Fruit fly (Drosophila melanogaster) whole organism, embryonic: ENCODE measurements around the gene Lgr3.

Experiments used
- Bgb ChIP-seq: fragments of 200-800 bp; sonication (Bioruptor generic); IDR thresholded peaks from 2 replicates; pipeline ENCODE4 v1.3.6; 2022; ENCODE audit warnings: missing biosample characterization, missing genetic modification characterization; ENCODE audit not compliant: partially characterized antibody
- CG10147 ChIP-seq: fragments of 200-800 bp; sonication (Bioruptor generic); optimal IDR thresholded peaks from 2 replicates; lab custom pipeline; 2019; ENCODE audit warnings: missing biosample characterization, mild to moderate bottlenecking, missing genetic modification characterization, moderate library complexity
- CG1024 ChIP-seq: fragments of 200-800 bp; sonication (Bioruptor generic); IDR thresholded peaks from 2 replicates; pipeline ENCODE4 v1.3.6; 2022; ENCODE audit warnings: missing biosample characterization, missing genetic modification characterization
- CG10431 ChIP-seq: fragments of 200-800 bp; sonication (Bioruptor generic); optimal IDR thresholded peaks from 3 replicates; lab custom pipeline; 2018; ENCODE audit warnings: missing biosample characterization, mild to moderate bottlenecking, missing genetic modification characterization
- CG10959 ChIP-seq: fragments of 200-800 bp; sonication (Bioruptor generic); IDR thresholded peaks from 2 replicates; pipeline ENCODE4 v1.3.6; 2022; ENCODE audit warnings: missing biosample characterization, missing genetic modification characterization
- CG11398 ChIP-seq: fragments of 200-800 bp; sonication (Bioruptor generic); optimal IDR thresholded peaks from 2 replicates; lab custom pipeline; 2016; ENCODE audit warnings: missing biosample characterization, missing genetic modification characterization
- CG12942 ChIP-seq: fragments of 200-800 bp; sonication (Bioruptor generic); optimal IDR thresholded peaks from 3 replicates; lab custom pipeline; 2016; ENCODE audit warnings: missing biosample characterization, missing genetic modification characterization
- CG14014 ChIP-seq: fragments of 200-800 bp; sonication (Bioruptor generic); IDR thresholded peaks from 2 replicates; pipeline ENCODE4 v1.3.6; 2022; ENCODE audit warnings: missing biosample characterization, missing genetic modification characterization
- CG14710 ChIP-seq: fragments of 200-800 bp; sonication (Bioruptor generic); optimal IDR thresholded peaks from 3 replicates; lab custom pipeline; 2019; ENCODE audit warnings: missing biosample characterization, mild to moderate bottlenecking, missing genetic modification characterization, moderate library complexity
- CG14860 ChIP-seq: fragments of 200-800 bp; sonication (Bioruptor generic); IDR thresholded peaks from 3 replicates; pipeline ENCODE4 v1.3.6; 2022; ENCODE audit warnings: missing biosample characterization, missing genetic modification characterization; ENCODE audit not compliant: partially characterized antibody
- CG16813 ChIP-seq: fragments of 200-800 bp; sonication (Bioruptor generic); IDR thresholded peaks from 3 replicates; pipeline ENCODE4 v1.3.6; 2022; ENCODE audit warnings: missing biosample characterization, missing genetic modification characterization; ENCODE audit not compliant: partially characterized antibody
- CG18599 ChIP-seq: fragments of 200-800 bp; sonication (Bioruptor generic); optimal IDR thresholded peaks from 3 replicates; lab custom pipeline; 2017; ENCODE audit warnings: missing biosample characterization, missing genetic modification characterization, mild to moderate bottlenecking, moderate library complexity, missing genetic modification reagents
- CG30020 ChIP-seq: fragments of 200-800 bp; optimal IDR thresholded peaks from 2 replicates; lab custom pipeline; 2019; ENCODE audit warnings: missing biosample characterization, mild to moderate bottlenecking, missing genetic modification characterization, moderate library complexity
- CG33557 ChIP-seq: fragments of 200-800 bp; sonication (Bioruptor generic); optimal IDR thresholded peaks from 2 replicates; lab custom pipeline; 2019; ENCODE audit warnings: missing biosample characterization, mild to moderate bottlenecking, missing genetic modification characterization, moderate library complexity
- CG3407 ChIP-seq: fragments of 200-800 bp; sonication (Bioruptor generic); optimal IDR thresholded peaks from 2 replicates; lab custom pipeline; 2018; ENCODE audit warnings: missing biosample characterization, mild to moderate bottlenecking, missing genetic modification characterization
- CG4282 ChIP-seq: fragments of 200-800 bp; sonication (Bioruptor generic); optimal IDR thresholded peaks from 2 replicates; lab custom pipeline; 2016; ENCODE audit warnings: missing biosample characterization, missing genetic modification characterization
- CG6813 ChIP-seq: fragments of 200-800 bp; sonication (Bioruptor generic); optimal IDR thresholded peaks from 2 replicates; lab custom pipeline; 2017; ENCODE audit warnings: missing biosample characterization, missing genetic modification characterization, mild to moderate bottlenecking, moderate library complexity, missing genetic modification reagents
- CG7271 ChIP-seq: fragments of 200-800 bp; sonication (Bioruptor generic); optimal IDR thresholded peaks from 2 replicates; lab custom pipeline; 2018; ENCODE audit warnings: missing biosample characterization, mild to moderate bottlenecking, missing genetic modification characterization, moderate library complexity
- CG7745 ChIP-seq: fragments of 200-800 bp; sonication (Bioruptor generic); optimal IDR thresholded peaks from 2 replicates; lab custom pipeline; 2018; ENCODE audit warnings: missing biosample characterization, mild to moderate bottlenecking, missing genetic modification characterization, moderate library complexity
- CG8478 ChIP-seq: fragments of >200 bp; optimal IDR thresholded peaks from 2 replicates; lab custom pipeline; 2018
- Dll ChIP-seq: fragments of 200-800 bp; sonication (Bioruptor generic); IDR thresholded peaks from 4 replicates; pipeline ENCODE4 v1.3.6; 2022; ENCODE audit warnings: missing biosample characterization, missing genetic modification characterization; ENCODE audit not compliant: partially characterized antibody
- Ets97D ChIP-seq: fragments of 200-800 bp; sonication (Bioruptor generic); optimal IDR thresholded peaks from 3 replicates; lab custom pipeline; 2016; ENCODE audit warnings: missing biosample characterization, missing genetic modification characterization
- Fer2 ChIP-seq: fragments of 200-800 bp; sonication (Bioruptor generic); optimal IDR thresholded peaks from 2 replicates; lab custom pipeline; 2018; ENCODE audit warnings: missing biosample characterization, mild to moderate bottlenecking, missing genetic modification characterization, moderate library complexity
- HLH54F ChIP-seq: fragments of 200-800 bp; sonication (Bioruptor generic); optimal IDR thresholded peaks from 3 replicates; lab custom pipeline; 2016; ENCODE audit warnings: missing biosample characterization, missing genetic modification characterization
- Hmr ChIP-seq: fragments of 200-800 bp; sonication (Bioruptor generic); optimal IDR thresholded peaks from 3 replicates; lab custom pipeline; 2017; ENCODE audit warnings: mild to moderate bottlenecking, missing biosample characterization, missing genetic modification reagents, missing genetic modification characterization
- Hr51 ChIP-seq, 2 experiments: fragments of 200-800 bp; sonication (Bioruptor generic); optimal IDR thresholded peaks; 2 replicates in 1 of 2; 3 replicates in 1 of 2; lab custom pipeline; 2016 to 2018; ENCODE audit warnings: missing biosample characterization in 2 of 2, missing genetic modification characterization in 2 of 2, mild to moderate bottlenecking in 1 of 2, moderate library complexity in 1 of 2
- ap ChIP-seq: fragments of 200-800 bp; sonication (Bioruptor generic); IDR thresholded peaks from 2 replicates; pipeline ENCODE4 v1.3.6; 2022; ENCODE audit warnings: missing biosample characterization, missing genetic modification characterization
- ara ChIP-seq: fragments of 200-800 bp; sonication (Bioruptor generic); IDR thresholded peaks from 2 replicates; pipeline ENCODE4 v1.3.6; 2022; ENCODE audit warnings: missing biosample characterization, missing genetic modification characterization
- cas ChIP-seq: fragments of 200-800 bp; sonication (Bioruptor generic); IDR thresholded peaks from 2 replicates; pipeline ENCODE4 v1.3.6; 2022; ENCODE audit warnings: missing biosample characterization, missing genetic modification characterization
- chinmo ChIP-seq: fragments of 200-800 bp; sonication (Bioruptor generic); IDR thresholded peaks from 4 replicates; pipeline ENCODE4 v1.3.6; 2022; ENCODE audit warnings: missing biosample characterization, missing genetic modification characterization; ENCODE audit not compliant: partially characterized antibody
- da ChIP-seq: fragments of 200-800 bp; sonication (Bioruptor generic); optimal IDR thresholded peaks from 2 replicates; lab custom pipeline; 2016; ENCODE audit warnings: missing biosample characterization, missing genetic modification characterization
- fd102C ChIP-seq: fragments of 200-800 bp; sonication (Bioruptor generic); optimal IDR thresholded peaks from 2 replicates; lab custom pipeline; 2018; ENCODE audit warnings: missing biosample characterization, mild to moderate bottlenecking, missing genetic modification characterization, moderate library complexity
- lov ChIP-seq, 2 experiments: fragments of 200-800 bp in 1 of 2; fragments of >200 bp in 1 of 2; sonication (Bioruptor generic) in 1 of 2; IDR thresholded peaks in 1 of 2; optimal IDR thresholded peaks in 1 of 2; 2 replicates in 1 of 2; 3 replicates in 1 of 2; pipeline versions ENCODE4 v1.3.6 to Lab custom; 2017 to 2022; ENCODE audit warnings: missing biosample characterization in 1 of 2, missing genetic modification characterization in 1 of 2
- mam ChIP-seq: fragments of 200-800 bp; sonication (Bioruptor generic); optimal IDR thresholded peaks from 3 replicates; lab custom pipeline; 2016; ENCODE audit warnings: missing biosample characterization, missing genetic modification characterization
- nerfin-1 ChIP-seq: fragments of 200-800 bp; sonication (Bioruptor generic); optimal IDR thresholded peaks from 3 replicates; lab custom pipeline; 2019; ENCODE audit warnings: missing biosample characterization, mild to moderate bottlenecking, missing genetic modification characterization, moderate library complexity
- nerfin-2 ChIP-seq: fragments of 200-800 bp; sonication (Bioruptor generic); IDR thresholded peaks from 2 replicates; pipeline ENCODE4 v1.3.6; 2022; ENCODE audit warnings: missing biosample characterization, missing genetic modification characterization; ENCODE audit not compliant: partially characterized antibody
- nom ChIP-seq: fragments of 200-800 bp; sonication (Bioruptor generic); optimal IDR thresholded peaks from 2 replicates; lab custom pipeline; 2017; ENCODE audit warnings: missing biosample characterization, missing genetic modification characterization, mild to moderate bottlenecking, moderate library complexity, missing genetic modification reagents
- onecut ChIP-seq: fragments of 200-800 bp; sonication (Bioruptor generic); IDR thresholded peaks from 2 replicates; pipeline ENCODE4 v1.3.6; 2022; ENCODE audit warnings: missing biosample characterization, missing genetic modification characterization
- prd ChIP-seq, 3 experiments: fragments of >200 bp in 2 of 3; fragments of 200-800 bp in 1 of 3; sonication (Bioruptor generic) in 1 of 3; optimal IDR thresholded peaks in 2 of 3; IDR thresholded peaks in 1 of 3; 2 replicates in 2 of 3; 3 replicates in 1 of 3; pipeline versions ENCODE4 v1.3.6 to Lab custom; 2017 to 2022; ENCODE audit warnings: missing biosample characterization in 1 of 3, missing genetic modification characterization in 1 of 3
- ranshi ChIP-seq: fragments of 200-800 bp; sonication (Bioruptor generic); IDR thresholded peaks from 2 replicates; pipeline ENCODE4 v1.3.6; 2022; ENCODE audit warnings: missing biosample characterization, missing genetic modification characterization
- ro ChIP-seq: fragments of 200-800 bp; sonication (Bioruptor generic); IDR thresholded peaks from 2 replicates; pipeline ENCODE4 v1.3.6; 2022; ENCODE audit warnings: missing biosample characterization, missing genetic modification characterization
- sim ChIP-seq: fragments of 200-800 bp; sonication (Bioruptor generic); IDR thresholded peaks from 2 replicates; pipeline ENCODE4 v1.3.6; 2022; ENCODE audit warnings: missing biosample characterization, missing genetic modification characterization
- so ChIP-seq: fragments of 200-800 bp; sonication (Bioruptor generic); IDR thresholded peaks from 3 replicates; pipeline ENCODE4 v1.3.6; 2022; ENCODE audit warnings: missing biosample characterization, missing genetic modification characterization
- ttk ChIP-seq: fragments of 200-800 bp; sonication (Bioruptor generic); IDR thresholded peaks from 2 replicates; pipeline ENCODE4 v2.1.2; 2022; ENCODE audit warnings: missing biosample characterization, missing genetic modification characterization
- tx ChIP-seq: fragments of 200-800 bp; sonication (Bioruptor generic); optimal IDR thresholded peaks from 2 replicates; lab custom pipeline; 2016; ENCODE audit warnings: missing biosample characterization, missing genetic modification characterization
- unc-4 ChIP-seq: fragments of 200-800 bp; sonication (Bioruptor generic); IDR thresholded peaks from 2 replicates; pipeline ENCODE4 v1.3.6; 2022; ENCODE audit warnings: missing biosample characterization, missing genetic modification characterization; ENCODE audit not compliant: partially characterized antibody
- unpg ChIP-seq: fragments of 200-800 bp; sonication (Bioruptor generic); optimal IDR thresholded peaks from 3 replicates; lab custom pipeline; 2018; ENCODE audit warnings: missing biosample characterization, mild to moderate bottlenecking, missing genetic modification characterization, moderate library complexity
- wor ChIP-seq: fragments of 200-800 bp; sonication (Bioruptor generic); IDR thresholded peaks from 2 replicates; pipeline ENCODE4 v1.3.6; 2022; ENCODE audit warnings: missing biosample characterization, missing genetic modification characterization

The Lgr3 gene

DNA sequence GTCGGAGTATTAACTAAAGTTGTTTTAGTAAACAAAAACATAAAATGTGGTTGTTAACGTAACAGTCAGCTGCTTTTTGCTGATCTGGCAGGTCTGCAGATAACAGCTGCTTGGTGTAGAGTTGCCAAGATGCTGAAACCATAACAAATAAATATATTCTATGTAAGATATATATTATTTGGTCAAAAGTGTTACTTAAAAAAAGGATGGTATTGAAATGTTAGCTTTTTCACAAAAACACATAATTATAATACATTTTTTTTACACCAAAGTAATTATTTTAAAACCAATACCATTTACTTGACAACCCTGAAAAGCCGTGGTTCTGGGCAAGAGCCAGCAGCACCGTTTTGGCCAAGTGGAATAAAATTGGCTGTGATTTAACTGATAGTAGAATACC lies 14.9 kb downstream of the Lgr3 start, which contains the start of the genes CG4743 and Idh3g (continued):
- TF ChIP-seq wor (GFP tag; lab: Robert Waterston, UW), result peak; percentile 90
- no peak for TF ChIP-seq CG14860 (GFP tag; lab: Robert Waterston, UW)
- TF ChIP-seq fd102C (GFP tag; lab: Kevin White, UChicago), result peak; percentile 90
- peak; percentile 96 for TF ChIP-seq nerfin-1 (tag; lab: Kevin White, UChicago)
- peak; percentile 99 for TF ChIP-seq unpg (GFP tag; lab: Kevin White, UChicago)
- peak; percentile 95 for TF ChIP-seq Fer2 (tag; lab: Kevin White, UChicago)
- TF ChIP-seq Hr51 (GFP tag; optimal IDR thresholded peaks at IDR 0.05; lab: Kevin White, UChicago), result peak; percentile 84 to 98
- peak; percentile 79 for TF ChIP-seq HLH54F (GFP tag; lab: Kevin White, UChicago)
- no peak for TF ChIP-seq prd (optimal IDR thresholded peaks at IDR 0.05; lab: Kevin White, UChicago)
- TF ChIP-seq prd (GFP tag; IDR thresholded peaks at IDR 0.05; lab: Robert Waterston, UW), result peak; percentile 97
- peak; percentile 20 for TF ChIP-seq CG4282 (GFP tag; lab: Kevin White, UChicago)
- peak; percentile 39 for TF ChIP-seq da (GFP tag; lab: Kevin White, UChicago)
- no peak for TF ChIP-seq Bgb (GFP tag; lab: Robert Waterston, UW)
- TF ChIP-seq Ets97D (GFP tag; lab: Kevin White, UChicago), result peak; percentile 67
- TF ChIP-seq ap (GFP tag; lab: Robert Waterston, UW), result peak; percentile 96
- peak; percentile 95 for TF ChIP-seq sim (GFP tag; lab: Robert Waterston, UW)
- TF ChIP-seq lov (optimal IDR thresholded peaks at IDR 0.05; lab: Kevin White, UChicago), result no peak
- peak; percentile 92 for TF ChIP-seq lov (GFP tag; IDR thresholded peaks at IDR 0.05; lab: Robert Waterston, UW)
- peak; percentile 70 for TF ChIP-seq mam (GFP tag; lab: Kevin White, UChicago)
- no peak for TF ChIP-seq nerfin-2 (GFP tag; lab: Robert Waterston, UW)
- peak; percentile 97 for TF ChIP-seq CG7271 (tag; lab: Kevin White, UChicago)
- peak; percentile 84 for TF ChIP-seq ro
- TF ChIP-seq Dll (GFP tag; lab: Robert Waterston, UW), result 0 out of 4 replicates have a peak, but pooled peaks have one; percentile 24
- peak; percentile 96 for TF ChIP-seq CG6813 (GFP tag; lab: Kevin White, UChicago)
- TF ChIP-seq CG10959, result peak; percentile 93
- peak; percentile 98 for TF ChIP-seq CG18599 (GFP tag; lab: Kevin White, UChicago)
- peak; percentile 96 for TF ChIP-seq ranshi (GFP tag; lab: Robert Waterston, UW)
- peak; percentile 68 for TF ChIP-seq tx (GFP tag; lab: Kevin White, UChicago)
- peak; percentile 86; the same call in 1 of the 2 replicates for TF ChIP-seq CG1024 (GFP tag; lab: Robert Waterston, UW)
- TF ChIP-seq CG3407 (GFP tag; lab: Kevin White, UChicago), result peak; percentile 93
- peak; percentile 89 for TF ChIP-seq CG30020
- peak; percentile 96 for TF ChIP-seq CG14014 (GFP tag; lab: Robert Waterston, UW)
- TF ChIP-seq CG10147, result peak; percentile 97
- peak; percentile 96 for TF ChIP-seq ara
- TF ChIP-seq CG16813 (GFP tag; lab: Robert Waterston, UW), result peak; percentile 36; the same call in 2 of the 3 replicates
- peak; percentile 97 for TF ChIP-seq so (GFP tag; lab: Robert Waterston, UW)
- peak; percentile 98 for TF ChIP-seq CG14710 (tag; lab: Kevin White, UChicago)
- no peak for TF ChIP-seq chinmo (GFP tag; lab: Robert Waterston, UW)
- TF ChIP-seq CG33557 (GFP tag; lab: Kevin White, UChicago), result peak; percentile 99
- peak; percentile 71 for TF ChIP-seq CG7745 (tag; lab: Kevin White, UChicago)
- TF ChIP-seq ttk (GFP tag; lab: Robert Waterston, UW), result peak; percentile 96
- TF ChIP-seq CG10431, result peak; percentile 90
- TF ChIP-seq Hmr (GFP tag; lab: Kevin White, UChicago), result peak; percentile 97
- TF ChIP-seq onecut, result peak; percentile 92
- TF ChIP-seq CG11398 (GFP tag; lab: Kevin White, UChicago), result peak; percentile 55
- 0 out of 2 replicates have a peak, but pooled peaks have one; percentile 31 for TF ChIP-seq unc-4 (GFP tag; lab: Robert Waterston, UW)
- TF ChIP-seq cas (GFP tag; lab: Robert Waterston, UW), result peak; percentile 91
- TF ChIP-seq nom (GFP tag; lab: Kevin White, UChicago), result peak; percentile 93
- no peak for TF ChIP-seq CG8478 (lab: Kevin White, UChicago)
- TF ChIP-seq CG12942 (GFP tag; lab: Kevin White, UChicago), result peak; percentile 95
